Worm (Caenorhabditis elegans) whole organism, L1 larva: Measurements from ENCODE around the gene str-37.

ENCODE experiments used
- C16A3.4 ChIP-seq: fragments of 150-350 bp; optimal IDR thresholded peaks from 2 replicates; lab custom pipeline; 2014; ENCODE audit warnings: missing biosample characterization, missing genetic modification characterization
- F16B12.6 ChIP-seq: fragments of 150-350 bp; optimal IDR thresholded peaks from 2 replicates; lab custom pipeline; 2014; ENCODE audit warnings: missing biosample characterization, missing genetic modification characterization
- Y116A8C.19 ChIP-seq: sonication (generic microtip); optimal IDR thresholded peaks from 2 replicates; lab custom pipeline; 2016; ENCODE audit warnings: missing compliant biosample characterization, missing genetic modification characterization, borderline replicate concordance
- aha-1 ChIP-seq: fragments of 150-350 bp; optimal IDR thresholded peaks from 2 replicates; lab custom pipeline; 2014; ENCODE audit warnings: missing biosample characterization, missing genetic modification characterization
- alr-1 ChIP-seq: fragments of 200-800 bp; sonication (Bioruptor generic); optimal IDR thresholded peaks from 2 replicates; lab custom pipeline; 2018; ENCODE audit warnings: borderline replicate concordance, mild to moderate bottlenecking, missing genetic modification characterization, missing compliant biosample characterization
- aly-2 ChIP-seq: fragments of 150-350 bp; optimal IDR thresholded peaks from 2 replicates; lab custom pipeline; 2014; ENCODE audit warnings: missing biosample characterization, missing genetic modification characterization
- ama-1 ChIP-seq: fragments of 150-350 bp; optimal IDR thresholded peaks from 2 replicates; lab custom pipeline; 2014
- blmp-1 ChIP-seq: fragments of 150-350 bp; optimal IDR thresholded peaks from 2 replicates; lab custom pipeline; 2014; ENCODE audit warnings: missing biosample characterization, missing genetic modification characterization
- ceh-63 ChIP-seq: fragments of 200-800 bp; sonication (Bioruptor generic); optimal IDR thresholded peaks from 2 replicates; lab custom pipeline; 2018; ENCODE audit warnings: mild to moderate bottlenecking, missing genetic modification characterization, missing compliant biosample characterization
- ceh-8 ChIP-seq: fragments of 200-800 bp; sonication (Bioruptor generic); optimal IDR thresholded peaks from 2 replicates; lab custom pipeline; 2018; ENCODE audit warnings: mild to moderate bottlenecking, missing genetic modification characterization, moderate library complexity, missing compliant biosample characterization
- ceh-82 ChIP-seq, 3 experiments: fragments of 150-350 bp in 1 of 3; sonication (generic microtip) in 2 of 3; optimal IDR thresholded peaks; 2 replicates each; lab custom pipeline; 2014 to 2017; ENCODE audit warnings: missing biosample characterization in 3 of 3, missing genetic modification characterization in 3 of 3
- ceh-88 ChIP-seq: fragments of 200-800 bp; sonication (Bioruptor generic); IDR thresholded peaks from 2 replicates; pipeline ENCODE4 v1.3.6; 2022; ENCODE audit warnings: missing genetic modification characterization, missing compliant biosample characterization
- dsc-1 ChIP-seq: sonication (generic microtip); optimal IDR thresholded peaks from 2 replicates; lab custom pipeline; 2016; ENCODE audit warnings: mild to moderate bottlenecking, missing genetic modification characterization, missing compliant biosample characterization
- efl-1 ChIP-seq, 4 experiments: fragments of 150-350 bp; optimal IDR thresholded peaks in 3 of 4; peaks in 1 of 4; 1 replicate in 1 of 4; 2 replicates in 3 of 4; lab custom pipeline; 2014; ENCODE audit warnings: missing biosample characterization in 2 of 4, missing genetic modification characterization in 2 of 4, missing genetic modification reagents in 2 of 4
- efl-3 ChIP-seq: fragments of 200-800 bp; sonication (Bioruptor generic); optimal IDR thresholded peaks from 2 replicates; lab custom pipeline; 2018; ENCODE audit warnings: mild to moderate bottlenecking, missing genetic modification characterization, missing compliant biosample characterization
- egl-13 ChIP-seq: sonication (generic microtip); optimal IDR thresholded peaks from 2 replicates; lab custom pipeline; 2016; ENCODE audit warnings: missing genotype, missing genetic modification reagents, missing genetic modification characterization, missing compliant biosample characterization
- egl-27 ChIP-seq, 2 experiments: fragments of 150-350 bp in 1 of 2; sonication (generic microtip); optimal IDR thresholded peaks; 3 replicates each; lab custom pipeline; 2017 to 2018; ENCODE audit warnings: missing biosample characterization in 2 of 2, missing genetic modification characterization in 2 of 2, missing genetic modification reagents in 2 of 2
- fkh-4 ChIP-seq: sonication (generic microtip); optimal IDR thresholded peaks from 2 replicates; lab custom pipeline; 2016; ENCODE audit warnings: missing compliant biosample characterization, missing genetic modification characterization, borderline replicate concordance
- fkh-8 ChIP-seq: sonication (generic microtip); optimal IDR thresholded peaks from 2 replicates; lab custom pipeline; 2016; ENCODE audit warnings: mild to moderate bottlenecking, missing genetic modification characterization, missing compliant biosample characterization
- hlh-4 ChIP-seq: sonication (generic microtip); optimal IDR thresholded peaks from 2 replicates; lab custom pipeline; 2016; ENCODE audit warnings: mild to moderate bottlenecking, missing genetic modification characterization, missing compliant biosample characterization
- hpl-2 ChIP-seq: fragments of 150-350 bp; optimal IDR thresholded peaks from 2 replicates; lab custom pipeline; 2014; ENCODE audit warnings: missing biosample characterization, missing genetic modification reagents, missing genetic modification characterization
- irx-1 ChIP-seq: sonication (generic microtip); optimal IDR thresholded peaks from 2 replicates; lab custom pipeline; 2016; ENCODE audit warnings: missing genetic modification characterization, missing compliant biosample characterization
- lin-14 ChIP-seq: fragments of 200-800 bp; sonication (Bioruptor generic); optimal IDR thresholded peaks from 2 replicates; lab custom pipeline; 2018; ENCODE audit warnings: mild to moderate bottlenecking, missing genetic modification characterization, moderate library complexity, missing compliant biosample characterization
- lin-15B ChIP-seq: fragments of 150-350 bp; sonication (generic microtip); optimal IDR thresholded peaks from 3 replicates; lab custom pipeline; 2014; ENCODE audit warnings: missing biosample characterization, missing genetic modification characterization
- lir-3 ChIP-seq: sonication (generic microtip); optimal IDR thresholded peaks from 2 replicates; lab custom pipeline; 2016; ENCODE audit warnings: mild to moderate bottlenecking, missing genetic modification characterization, moderate library complexity, missing compliant biosample characterization; ENCODE audit not compliant: poor library complexity
- lsy-2 ChIP-seq, 2 experiments: fragments of 150-350 bp; optimal IDR thresholded peaks; 2 replicates each; lab custom pipeline; 2014; ENCODE audit warnings: missing biosample characterization in 2 of 2, missing genetic modification characterization in 2 of 2
- mab-9 ChIP-seq: fragments of 200-800 bp; sonication (Bioruptor generic); IDR thresholded peaks from 2 replicates; pipeline ENCODE4 v1.3.6; 2022; ENCODE audit warnings: missing genetic modification reagents, missing genetic modification characterization, missing compliant biosample characterization
- nhr-12 ChIP-seq: sonication (generic microtip); optimal IDR thresholded peaks from 2 replicates; lab custom pipeline; 2017; ENCODE audit warnings: missing biosample characterization, missing genetic modification characterization
- nhr-19 ChIP-seq: fragments of 200-800 bp; sonication (Bioruptor generic); conservative IDR thresholded peaks from 2 replicates; pipeline ENCODE4 v1.3.6; 2022; ENCODE audit warnings: missing genetic modification characterization, missing compliant biosample characterization
- nhr-47 ChIP-seq: sonication (generic microtip); optimal IDR thresholded peaks from 2 replicates; lab custom pipeline; 2016; ENCODE audit warnings: mild to moderate bottlenecking, missing genetic modification characterization, moderate library complexity, missing compliant biosample characterization
- nhr-71 ChIP-seq: sonication (generic microtip); optimal IDR thresholded peaks from 2 replicates; lab custom pipeline; 2016; ENCODE audit warnings: mild to moderate bottlenecking, missing genetic modification characterization, moderate library complexity, missing compliant biosample characterization
- nhr-76 ChIP-seq: sonication (generic microtip); optimal IDR thresholded peaks from 2 replicates; lab custom pipeline; 2017; ENCODE audit warnings: missing biosample characterization, missing genetic modification characterization
- nhr-77 ChIP-seq: fragments of 150-350 bp; optimal IDR thresholded peaks from 2 replicates; lab custom pipeline; 2014; ENCODE audit warnings: missing biosample characterization, missing genetic modification characterization
- nhr-84 ChIP-seq: sonication (generic microtip); optimal IDR thresholded peaks from 2 replicates; lab custom pipeline; 2017; ENCODE audit warnings: missing biosample characterization, missing genetic modification characterization
- pax-3 ChIP-seq: fragments of 200-800 bp; sonication (Bioruptor generic); optimal IDR thresholded peaks from 2 replicates; lab custom pipeline; 2018; ENCODE audit warnings: mild to moderate bottlenecking, missing genetic modification characterization, moderate library complexity, missing compliant biosample characterization
- rnt-1 ChIP-seq: sonication (generic microtip); optimal IDR thresholded peaks from 2 replicates; lab custom pipeline; 2016; ENCODE audit warnings: mild to moderate bottlenecking, missing genetic modification characterization, moderate library complexity, missing compliant biosample characterization
- snpc-4 ChIP-seq: fragments of 150-350 bp; optimal IDR thresholded peaks from 2 replicates; lab custom pipeline; 2014; ENCODE audit warnings: missing biosample characterization, missing genetic modification characterization
- sptf-1 ChIP-seq: fragments of 150-350 bp; optimal IDR thresholded peaks from 2 replicates; lab custom pipeline; 2014; ENCODE audit warnings: missing biosample characterization, missing genetic modification characterization
- sup-37 ChIP-seq: fragments of 200-800 bp; sonication (Bioruptor generic); optimal IDR thresholded peaks from 2 replicates; lab custom pipeline; 2018; ENCODE audit warnings: mild to moderate bottlenecking, missing genetic modification characterization, missing compliant biosample characterization
- unc-130 ChIP-seq: fragments of 150-350 bp; optimal IDR thresholded peaks from 2 replicates; lab custom pipeline; 2017; ENCODE audit warnings: missing biosample characterization, missing genetic modification characterization, inconsistent platforms
- unc-30 ChIP-seq: sonication (generic microtip); optimal IDR thresholded peaks from 2 replicates; lab custom pipeline; 2017; ENCODE audit warnings: missing biosample characterization, missing genetic modification characterization
- unc-62 ChIP-seq: fragments of 150-350 bp; optimal IDR thresholded peaks from 2 replicates; lab custom pipeline; 2014; ENCODE audit warnings: missing biosample characterization, missing genetic modification reagents, missing genetic modification characterization
- unc-86 ChIP-seq: sonication (generic microtip); optimal IDR thresholded peaks from 2 replicates; lab custom pipeline; 2016; ENCODE audit warnings: missing genetic modification characterization, missing compliant biosample characterization
- vab-15 ChIP-seq: sonication (generic microtip); optimal IDR thresholded peaks from 2 replicates; lab custom pipeline; 2017; ENCODE audit warnings: missing genotype, mild to moderate bottlenecking, missing genetic modification characterization, missing compliant biosample characterization
- zag-1 ChIP-seq: fragments of 150-350 bp; optimal IDR thresholded peaks from 2 replicates; lab custom pipeline; 2014; ENCODE audit warnings: missing biosample characterization, missing genetic modification characterization

str-37 gene

DNA sequence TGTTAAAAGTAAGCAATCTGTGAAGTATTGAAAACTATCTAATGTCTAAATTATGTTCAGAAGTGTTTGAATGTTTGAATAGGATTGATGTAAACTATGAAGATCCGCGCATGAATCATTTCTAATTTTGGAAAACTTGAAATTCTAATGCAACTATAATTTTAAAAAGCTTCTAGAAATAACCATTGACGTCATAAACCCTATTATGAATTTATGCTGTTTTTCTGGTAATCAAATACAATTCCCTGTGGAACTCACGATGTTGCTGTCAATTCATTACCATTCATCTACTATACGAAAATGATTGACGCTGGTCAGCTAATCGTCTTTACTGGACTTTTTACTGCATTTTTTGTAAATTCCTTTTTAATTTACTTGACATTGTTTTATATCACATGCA is at the start of gene str-37:
Gene str-37, plus strand, starts transcription at position 301 of the 400 bp plus-strand sequence.
- no peak for TF ChIP-seq dsc-1 (tag; lab: Kevin White, UChicago)
- no peak for TF ChIP-seq ceh-88 (GFP tag; lab: Robert Waterston, UW)
- TF ChIP-seq ceh-63 (GFP tag; lab: Kevin White, UChicago), result no peak
- TF ChIP-seq nhr-71 (tag; lab: Kevin White, UChicago), result no peak
- TF ChIP-seq sptf-1 (tag; lab: Kevin White, UChicago), result no peak
- no peak for TF ChIP-seq rnt-1 (tag; lab: Kevin White, UChicago)

DNA sequence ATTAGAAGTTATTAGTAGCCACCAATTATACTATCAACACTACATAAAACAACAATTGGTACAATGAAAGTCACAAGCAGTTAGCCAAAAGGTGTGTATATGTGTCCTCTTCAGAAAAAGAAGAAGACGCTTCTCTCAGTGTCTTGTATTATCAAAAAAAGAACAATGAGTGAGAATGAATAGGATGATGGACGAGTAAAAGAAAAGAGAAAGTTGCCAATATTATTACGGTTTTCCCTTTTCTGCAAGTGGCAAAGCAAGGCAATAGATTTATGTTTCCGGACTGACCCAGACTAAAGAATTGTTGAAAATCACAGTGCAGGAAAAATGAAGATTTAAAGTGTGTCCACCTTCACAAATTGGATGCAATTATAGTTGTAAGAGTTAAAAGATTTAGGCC is 47.2 kb upstream of the str-37 start:
- TF ChIP-seq nhr-76 (tag; lab: Kevin White, UChicago) (no peak), irx-1 (tag; lab: Kevin White, UChicago) (no peak), ceh-82 (tag; optimal IDR thresholded peaks at IDR 0.05; lab: Kevin White, UChicago) (no peak), C16A3.4 (tag; lab: Kevin White, UChicago) (no peak), F16B12.6 (tag; lab: Kevin White, UChicago) (no peak), ceh-63 (GFP tag; lab: Kevin White, UChicago) (no peak), ceh-8 (GFP tag; lab: Kevin White, UChicago) (no peak), snpc-4 (no peak), sptf-1 (tag; lab: Kevin White, UChicago) (no peak), ceh-88 (GFP tag; lab: Robert Waterston, UW) (no peak), blmp-1 (tag; lab: Kevin White, UChicago) (peak; percentile 85), nhr-19 (GFP tag; lab: Robert Waterston, UW) (no peak), efl-1 (optimal IDR thresholded peaks at IDR 0.05; lab: Kevin White, UChicago) (no peak), efl-1 (GFP tag; optimal IDR thresholded peaks at IDR 0.05 in 1 of 2; lab: Kevin White, UChicago) (peak in 1 of 2 experiments; percentile 59), unc-62 (GFP tag; lab: Kevin White, UChicago) (no peak)

DNA sequence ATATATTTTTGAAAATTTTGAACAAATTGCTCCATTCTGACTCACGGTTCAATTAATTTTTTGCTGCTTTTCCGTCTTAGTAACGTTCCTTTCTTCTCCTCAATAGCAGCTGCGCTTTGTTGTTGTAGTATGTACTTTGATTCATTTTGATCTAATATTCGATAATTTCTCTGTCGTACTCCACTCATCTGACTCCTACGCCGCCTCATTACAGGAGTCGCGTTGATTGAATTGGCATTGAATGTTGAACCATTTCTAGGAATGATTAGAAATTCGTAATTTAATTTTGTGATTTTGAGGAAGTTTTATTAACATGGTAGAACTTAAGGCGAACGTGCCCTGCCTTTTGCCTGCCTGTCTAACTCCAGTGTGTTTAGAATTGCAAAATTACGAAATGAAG is 44.6 kb upstream of the str-37 start:
- TF ChIP-seq nhr-71 (tag; lab: Kevin White, UChicago) (peak; percentile 37), zag-1 (tag; lab: Kevin White, UChicago) (no peak), egl-13 (tag; lab: Kevin White, UChicago) (no peak)

DNA sequence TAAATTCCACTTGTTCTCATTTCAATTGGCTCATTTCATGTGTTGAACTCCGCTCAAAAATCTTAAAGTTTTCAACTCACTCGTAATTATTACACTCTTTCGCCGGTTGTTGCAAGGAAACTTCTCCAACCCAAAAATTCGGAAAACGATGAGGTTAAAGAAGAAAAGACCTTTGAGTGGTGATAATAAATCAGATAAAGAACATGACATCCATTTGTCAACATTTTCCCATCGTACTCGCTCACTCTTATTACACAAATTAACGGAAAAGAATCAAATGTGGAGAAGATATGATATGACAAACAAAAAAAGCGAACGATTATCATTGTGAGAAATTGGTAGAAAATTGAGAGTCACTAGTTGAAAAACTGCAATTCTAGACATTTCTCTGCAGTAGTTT is 42.3 kb upstream of the str-37 start:
- TF ChIP-seq egl-27 (tag; optimal IDR thresholded peaks at IDR 0.05; lab: Kevin White, UChicago), result no peak
- no peak for TF ChIP-seq fkh-8 (tag; lab: Kevin White, UChicago)
- TF ChIP-seq nhr-84, result no peak
- TF ChIP-seq ama-1 (lab: Kevin White, UChicago), result no peak
- TF ChIP-seq aly-2 (tag; lab: Kevin White, UChicago), result no peak
- TF ChIP-seq vab-15 (tag; lab: Kevin White, UChicago), result no peak
- no peak for TF ChIP-seq C16A3.4 (tag; lab: Kevin White, UChicago)
- TF ChIP-seq rnt-1 (tag; lab: Kevin White, UChicago), result peak; percentile 62
- no peak for TF ChIP-seq hpl-2 (GFP tag; lab: Kevin White, UChicago)
- TF ChIP-seq sup-37 (GFP tag; lab: Kevin White, UChicago), result no peak
- no peak for TF ChIP-seq unc-62 (GFP tag; lab: Kevin White, UChicago)
- TF ChIP-seq lir-3 (tag; lab: Kevin White, UChicago), result no peak
- no peak for TF ChIP-seq ceh-8 (GFP tag; lab: Kevin White, UChicago)
- no peak for TF ChIP-seq nhr-47
- no peak for TF ChIP-seq hlh-4 (tag; lab: Kevin White, UChicago)
- TF ChIP-seq lin-15B (tag; lab: Kevin White, UChicago), result no peak
- TF ChIP-seq aha-1 (tag; lab: Kevin White, UChicago), result no peak
- peak in 1 of 2 experiments; percentile 23 for TF ChIP-seq lsy-2 (tag; optimal IDR thresholded peaks at IDR 0.05; lab: Kevin White, UChicago)
- no peak for TF ChIP-seq Y116A8C.19 (tag; lab: Kevin White, UChicago)
- peak; percentile 73 for TF ChIP-seq lin-14 (GFP tag; lab: Kevin White, UChicago)
- no peak for TF ChIP-seq alr-1 (tag; lab: Kevin White, UChicago)
- TF ChIP-seq unc-30 (tag; lab: Kevin White, UChicago), result no peak
- TF ChIP-seq mab-9 (GFP tag; lab: Robert Waterston, UW), result no peak
- TF ChIP-seq pax-3 (tag; lab: Kevin White, UChicago), result no peak
- TF ChIP-seq unc-86 (tag; lab: Kevin White, UChicago), result no peak
- TF ChIP-seq blmp-1 (tag; lab: Kevin White, UChicago), result peak; percentile 26
- no peak for TF ChIP-seq ceh-82 (tag; optimal IDR thresholded peaks at IDR 0.05; lab: Kevin White, UChicago)
- no peak for TF ChIP-seq fkh-4 (tag; lab: Kevin White, UChicago)
- no peak for TF ChIP-seq unc-130 (tag; lab: Kevin White, UChicago)
- peak; percentile 30 for TF ChIP-seq nhr-71 (tag; lab: Kevin White, UChicago)
- no peak for TF ChIP-seq nhr-77 (tag; lab: Kevin White, UChicago)
- no peak for TF ChIP-seq efl-3 (GFP tag; lab: Kevin White, UChicago)
- no peak for TF ChIP-seq nhr-12 (tag; lab: Kevin White, UChicago)
